Worm (Caenorhabditis elegans) whole organism, L3 larva: ENCODE results near the gene nadk-1.

Source experiments
- R02D3.7 ChIP-seq: fragments of 150-350 bp; optimal IDR thresholded peaks from 2 replicates; lab custom pipeline; 2014; ENCODE audit warnings: missing biosample characterization, missing genetic modification characterization
- ZK546.5 ChIP-seq: sonication (generic microtip); optimal IDR thresholded peaks from 2 replicates; lab custom pipeline; 2017; ENCODE audit warnings: missing biosample characterization, missing genetic modification characterization
- aly-2 ChIP-seq: fragments of 150-350 bp; optimal IDR thresholded peaks from 2 replicates; lab custom pipeline; 2014; ENCODE audit warnings: missing biosample characterization, missing genetic modification characterization
- ama-1 ChIP-seq: fragments of 150-350 bp; optimal IDR thresholded peaks from 2 replicates; lab custom pipeline; 2018
- ceh-16 ChIP-seq: sonication (generic microtip); optimal IDR thresholded peaks from 2 replicates; lab custom pipeline; 2017; ENCODE audit warnings: missing biosample characterization, missing genetic modification characterization
- ceh-9 ChIP-seq: sonication (generic microtip); optimal IDR thresholded peaks from 2 replicates; lab custom pipeline; 2018; ENCODE audit warnings: missing biosample characterization, missing genetic modification characterization
- daf-12 ChIP-seq: fragments of 150-350 bp; optimal IDR thresholded peaks from 2 replicates; lab custom pipeline; 2014; ENCODE audit warnings: missing biosample characterization, missing genetic modification reagents, missing genetic modification characterization
- egl-27 ChIP-seq: sonication (generic microtip); optimal IDR thresholded peaks from 4 replicates; lab custom pipeline; 2017; ENCODE audit warnings: missing biosample characterization, missing genetic modification reagents, missing genetic modification characterization
- egl-5 ChIP-seq: fragments of 150-350 bp; optimal IDR thresholded peaks from 2 replicates; lab custom pipeline; 2017; ENCODE audit warnings: missing biosample characterization, missing genetic modification reagents, missing genetic modification characterization, inconsistent platforms
- elt-1 ChIP-seq: fragments of 150-350 bp; optimal IDR thresholded peaks from 2 replicates; lab custom pipeline; 2014; ENCODE audit warnings: missing biosample characterization, missing genetic modification characterization
- elt-2 ChIP-seq: sonication (generic microtip); optimal IDR thresholded peaks from 2 replicates; lab custom pipeline; 2016; ENCODE audit warnings: missing genetic modification reagents, mild to moderate bottlenecking, missing genetic modification characterization, missing compliant biosample characterization
- eor-1 ChIP-seq, 2 experiments: fragments of 150-350 bp; optimal IDR thresholded peaks; 2 replicates each; lab custom pipeline; 2014 to 2018; ENCODE audit warnings: missing biosample characterization in 2 of 2, missing genetic modification characterization in 2 of 2
- fkh-2 ChIP-seq: fragments of 150-350 bp; optimal IDR thresholded peaks from 2 replicates; lab custom pipeline; 2014; ENCODE audit warnings: missing biosample characterization, missing genetic modification reagents, missing genetic modification characterization
- fos-1 ChIP-seq: fragments of 150-350 bp; optimal IDR thresholded peaks from 2 replicates; lab custom pipeline; 2014; ENCODE audit warnings: missing biosample characterization, missing genetic modification characterization
- jun-1 ChIP-seq: fragments of 150-350 bp; optimal IDR thresholded peaks from 2 replicates; lab custom pipeline; 2014; ENCODE audit warnings: missing biosample characterization, missing genetic modification reagents, missing genetic modification characterization
- lin-15B ChIP-seq: fragments of 150-350 bp; optimal IDR thresholded peaks from 2 replicates; lab custom pipeline; 2014; ENCODE audit warnings: missing biosample characterization, missing genetic modification characterization
- lin-39 ChIP-seq: fragments of 150-350 bp; optimal IDR thresholded peaks from 2 replicates; lab custom pipeline; 2018; ENCODE audit warnings: missing biosample characterization, missing genetic modification reagents, missing genetic modification characterization
- lsy-12 ChIP-seq: sonication (generic microtip); optimal IDR thresholded peaks from 2 replicates; lab custom pipeline; 2016; ENCODE audit warnings: mild to moderate bottlenecking, missing genetic modification characterization, missing compliant biosample characterization
- mdl-1 ChIP-seq: fragments of 150-350 bp; optimal IDR thresholded peaks from 2 replicates; lab custom pipeline; 2014; ENCODE audit warnings: missing biosample characterization, missing genetic modification characterization
- nfya-1 ChIP-seq: sonication (generic microtip); optimal IDR thresholded peaks from 2 replicates; lab custom pipeline; 2017; ENCODE audit warnings: missing genetic modification characterization, mild to moderate bottlenecking, missing compliant biosample characterization, antibody characterized with exemption, moderate library complexity; ENCODE audit not compliant: insufficient read depth
- nhr-12 ChIP-seq: fragments of 150-350 bp; optimal IDR thresholded peaks from 2 replicates; lab custom pipeline; 2014; ENCODE audit warnings: missing biosample characterization, missing genetic modification characterization
- nhr-28 ChIP-seq: fragments of 150-350 bp; optimal IDR thresholded peaks from 2 replicates; lab custom pipeline; 2014; ENCODE audit warnings: missing biosample characterization, missing genetic modification characterization
- nhr-43 ChIP-seq: sonication (generic microtip); optimal IDR thresholded peaks from 2 replicates; lab custom pipeline; 2016; ENCODE audit warnings: mild to moderate bottlenecking, missing genetic modification characterization, missing compliant biosample characterization; ENCODE audit not compliant: poor library complexity, severe bottlenecking
- nhr-67 ChIP-seq: fragments of 150-350 bp; optimal IDR thresholded peaks from 2 replicates; lab custom pipeline; 2014; ENCODE audit warnings: missing biosample characterization, missing genetic modification characterization
- nhr-76 ChIP-seq: fragments of 150-350 bp; sonication (generic microtip); optimal IDR thresholded peaks from 5 replicates; lab custom pipeline; 2014; ENCODE audit warnings: missing biosample characterization, missing genetic modification characterization
- nhr-77 ChIP-seq: fragments of 150-350 bp; optimal IDR thresholded peaks from 2 replicates; lab custom pipeline; 2014; ENCODE audit warnings: missing biosample characterization, missing genetic modification characterization
- pha-4 ChIP-seq: fragments of 150-350 bp; optimal IDR thresholded peaks from 2 replicates; lab custom pipeline; 2014; ENCODE audit warnings: missing biosample characterization, missing genetic modification reagents, missing genetic modification characterization
- pqm-1 ChIP-seq: fragments of 150-350 bp; optimal IDR thresholded peaks from 2 replicates; lab custom pipeline; 2017; ENCODE audit warnings: missing biosample characterization, missing genetic modification characterization, inconsistent platforms
- sea-2 ChIP-seq: fragments of 150-350 bp; sonication (generic microtip); optimal IDR thresholded peaks from 4 replicates; lab custom pipeline; 2014; ENCODE audit warnings: missing biosample characterization, missing genetic modification reagents, missing genetic modification characterization
- skn-1 ChIP-seq: fragments of 150-350 bp; optimal IDR thresholded peaks from 2 replicates; lab custom pipeline; 2014; ENCODE audit warnings: missing biosample characterization, missing genetic modification characterization
- tbx-2 ChIP-seq: sonication (generic microtip); optimal IDR thresholded peaks from 2 replicates; lab custom pipeline; 2016; ENCODE audit warnings: mild to moderate bottlenecking, missing genetic modification characterization, missing compliant biosample characterization
- unc-39 ChIP-seq: sonication (generic microtip); optimal IDR thresholded peaks from 4 replicates; lab custom pipeline; 2017; ENCODE audit warnings: missing biosample characterization, missing genetic modification characterization
- unc-62 ChIP-seq: fragments of 150-350 bp; sonication (generic microtip); optimal IDR thresholded peaks from 4 replicates; lab custom pipeline; 2014; ENCODE audit warnings: missing biosample characterization, missing genetic modification reagents, missing genetic modification characterization
- zag-1 ChIP-seq: fragments of 150-350 bp; optimal IDR thresholded peaks from 2 replicates; lab custom pipeline; 2014; ENCODE audit warnings: missing biosample characterization, missing genetic modification characterization
- ztf-11 ChIP-seq: fragments of 150-350 bp; optimal IDR thresholded peaks from 2 replicates; lab custom pipeline; 2014; ENCODE audit warnings: missing biosample characterization, missing genetic modification characterization
- ztf-4 ChIP-seq: fragments of 150-350 bp; optimal IDR thresholded peaks from 2 replicates; lab custom pipeline; 2014; ENCODE audit warnings: missing biosample characterization, missing genetic modification characterization

The nadk-1 gene

ce11 chrIV:1455006-1455405 lies 1.9 kb upstream of the nadk-1 start:
- TF ChIP-seq ama-1 = peak; percentile 5
- peak; percentile 77 for TF ChIP-seq elt-2
- no peak for TF ChIP-seq nfya-1 (tag; lab: Kevin White, UChicago)
- peak; percentile 54 for TF ChIP-seq lin-39
- peak; percentile 41 for TF ChIP-seq pha-4
- TF ChIP-seq skn-1 (tag; lab: Kevin White, UChicago) = peak; percentile 68
- TF ChIP-seq ztf-11 = no peak
- no peak for TF ChIP-seq nhr-77 (tag; lab: Kevin White, UChicago)
- TF ChIP-seq ztf-4 (tag; lab: Kevin White, UChicago) = no peak
- TF ChIP-seq jun-1 (tag; lab: Kevin White, UChicago) = peak; percentile 5
- TF ChIP-seq pqm-1 (tag; lab: Kevin White, UChicago) = peak; percentile 60

- TF ChIP-seq zag-1 (tag; lab: Kevin White, UChicago) (no peak), nhr-43 (peak; percentile 10)
Measured at ce11 chrIV:1458192-1458591, 1.3 kb downstream of the nadk-1 start.

ce11 chrIV:1459419-1459818 lies 2.5 kb downstream of the nadk-1 start:
- TF ChIP-seq zag-1 (tag; lab: Kevin White, UChicago) = no peak
- no peak for TF ChIP-seq mdl-1
- TF ChIP-seq ceh-16 (tag; lab: Kevin White, UChicago) = no peak
- peak; percentile 20 for TF ChIP-seq nhr-43
- TF ChIP-seq ZK546.5 = no peak

ce11 chrIV:1459826-1460489 lies 3.1 kb downstream of the nadk-1 start:
- TF ChIP-seq daf-12 (tag; lab: Kevin White, UChicago) (no peak), nhr-67 (tag; lab: Kevin White, UChicago) (no peak)
- TF ChIP-seq, all 47 proteins: peak for 0

- no peak for TF ChIP-seq ztf-11
- TF ChIP-seq pqm-1 (tag; lab: Kevin White, UChicago) = no peak
- no peak for TF ChIP-seq nhr-76 (tag; lab: Kevin White, UChicago)
- TF ChIP-seq egl-27 (tag; lab: Kevin White, UChicago) = no peak
- TF ChIP-seq daf-12 (tag; lab: Kevin White, UChicago) = no peak
- no peak for TF ChIP-seq nhr-12
- TF ChIP-seq egl-5 = no peak
- TF ChIP-seq ztf-4 (tag; lab: Kevin White, UChicago) = no peak
- TF ChIP-seq zag-1 (tag; lab: Kevin White, UChicago) = no peak
- TF ChIP-seq lin-15B (tag; lab: Kevin White, UChicago) = no peak
- TF ChIP-seq nhr-43 = no peak
- TF ChIP-seq skn-1 (tag; lab: Kevin White, UChicago) = no peak
- no peak for TF ChIP-seq aly-2 (tag; lab: Kevin White, UChicago)
- TF ChIP-seq unc-39 (tag; lab: Kevin White, UChicago) = no peak
- no peak for TF ChIP-seq R02D3.7 (tag; lab: Kevin White, UChicago)
- TF ChIP-seq lsy-12 (tag; lab: Kevin White, UChicago) = no peak
- no peak for TF ChIP-seq fos-1 (tag; lab: Kevin White, UChicago)
- TF ChIP-seq pha-4 = no peak
- TF ChIP-seq fkh-2 (tag; lab: Kevin White, UChicago) = no peak
Measured at ce11 chrIV:1460686-1461085, 3.8 kb downstream of the nadk-1 start, which contains the start of gene col-106. col-106 (minus strand) TSS chrIV:1460786.

ce11 chrIV:1461463-1461862 lies 4.6 kb downstream of the nadk-1 start:
- TF ChIP-seq ceh-16 (tag; lab: Kevin White, UChicago) (no peak), ama-1 (no peak), eor-1 (tag; optimal IDR thresholded peaks at IDR 0.05; lab: Kevin White, UChicago) (no peak), unc-39 (tag; lab: Kevin White, UChicago) (no peak), elt-1 (tag; lab: Kevin White, UChicago) (no peak), unc-62 (GFP tag; lab: Kevin White, UChicago) (no peak), nhr-77 (tag; lab: Kevin White, UChicago) (no peak), nhr-28 (no peak), fos-1 (tag; lab: Kevin White, UChicago) (no peak), nfya-1 (tag; lab: Kevin White, UChicago) (no peak), ceh-9 (tag; lab: Kevin White, UChicago) (no peak), elt-2 (no peak), egl-5 (no peak), nhr-12 (no peak), pha-4 (no peak), tbx-2 (no peak), sea-2 (GFP tag; lab: Kevin White, UChicago) (no peak)
